Fruit fly (Drosophila melanogaster): ENCODE data around the gene CG14881.

DNA sequence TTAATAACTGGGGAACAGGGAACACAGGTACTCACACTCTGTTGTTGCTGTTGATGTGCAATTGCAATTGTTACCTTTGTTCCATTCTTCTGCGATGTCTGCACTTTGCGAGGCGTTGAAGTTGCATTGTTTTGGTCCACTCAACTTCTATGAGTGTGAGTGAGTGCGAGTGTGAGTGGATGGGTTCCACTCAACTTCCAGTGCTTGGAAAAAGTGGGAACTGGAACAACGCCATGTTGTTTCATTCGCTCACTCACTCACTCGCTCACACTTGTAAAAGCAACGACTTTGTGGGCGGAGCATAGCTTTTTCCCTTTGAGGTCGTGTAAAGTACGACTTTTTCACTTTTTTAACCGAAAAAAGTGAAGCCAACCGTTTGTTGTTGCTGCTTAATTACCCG lies 21.0 kb upstream of the CG14881 start:
- TF ChIP-seq lz (GFP tag; optimal IDR thresholded peaks at IDR 0.05) (no peak), topi (GFP tag; optimal IDR thresholded peaks at IDR 0.05) (no peak), Ets96B (tag; optimal IDR thresholded peaks at IDR 0.05) (no peak), CG3919 (GFP tag; optimal IDR thresholded peaks at IDR 0.05) (no peak), Sox14 (GFP tag; optimal IDR thresholded peaks at IDR 0.05) (no peak), CG16779 (tag; optimal IDR thresholded peaks at IDR 0.05) (no peak), CG6792 (GFP tag; optimal IDR thresholded peaks at IDR 0.05) (no peak), CG10669 (GFP tag; optimal IDR thresholded peaks at IDR 0.05) (no peak), eg (GFP tag; IDR thresholded peaks at IDR 0.05) (no peak), CG6163 (GFP tag; IDR thresholded peaks at IDR 0.05) (no peak), acj6 (GFP tag; optimal IDR thresholded peaks at IDR 0.05) (no peak), Blimp-1 (GFP tag; optimal IDR thresholded peaks at IDR 0.05) (no peak)

All from whole organism, prepupa.